Fruit fly (Drosophila melanogaster): ENCODE data around the gene MED17.

The MED17 gene

DNA sequence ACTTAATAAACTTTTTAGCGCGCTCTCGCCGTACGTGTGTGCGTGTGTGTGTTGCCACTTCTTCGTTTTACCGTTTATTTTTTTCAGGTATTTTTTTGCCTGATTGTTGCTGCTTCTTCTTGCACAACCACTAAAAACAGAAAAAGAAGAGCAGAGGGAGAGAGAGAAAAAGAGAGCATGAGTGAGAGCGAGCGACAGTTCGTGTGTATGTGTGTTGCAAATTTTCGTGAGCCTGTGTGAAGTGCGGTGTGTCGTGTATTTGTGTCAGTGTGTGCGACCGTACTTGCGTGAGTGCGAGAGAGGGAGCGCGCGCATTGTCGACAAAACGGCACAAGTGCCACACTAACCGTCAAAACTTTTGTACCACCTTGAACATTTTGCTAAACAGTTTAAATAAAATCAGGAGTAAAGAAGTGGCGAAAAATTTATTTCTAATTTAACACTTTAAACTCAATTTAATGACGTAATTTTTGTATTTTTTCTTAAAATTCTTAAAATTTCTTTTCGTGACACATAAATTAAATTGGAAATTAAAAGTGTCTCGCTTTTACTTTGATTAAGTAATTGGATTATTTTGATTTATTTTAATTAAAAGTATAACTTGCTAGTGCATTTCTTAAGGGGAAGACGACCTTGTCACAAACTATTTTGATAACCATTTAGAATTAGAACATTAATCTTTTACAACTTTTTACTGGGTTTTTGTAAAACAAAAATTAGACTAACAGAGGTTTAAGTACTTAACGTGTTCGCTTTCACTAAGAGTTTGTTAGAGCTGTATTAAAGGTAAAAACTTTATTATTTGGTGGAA is 8.3 kb downstream of the MED17 start (continued):
- TF ChIP-seq BEAF-32 (GFP tag; optimal IDR thresholded peaks at IDR 0.05) (peak; percentile 1), sc (optimal IDR thresholded peaks at IDR 0.05) (no peak), sc (GFP tag; optimal IDR thresholded peaks at IDR 0.05) (peak; percentile 6), pb (GFP tag; optimal IDR thresholded peaks at IDR 0.05) (no peak), CG4820 (GFP tag; optimal IDR thresholded peaks at IDR 0.05) (no peak), NK7.1 (GFP tag; optimal IDR thresholded peaks at IDR 0.05) (no peak), unc-4 (GFP tag; IDR thresholded peaks at IDR 0.05; ENCODE audit: partially characterized antibody) (no peak), pnt (GFP tag; optimal IDR thresholded peaks at IDR 0.05) (peak; percentile 23), Pdp1 (GFP tag; optimal IDR thresholded peaks at IDR 0.05) (peak; percentile 28 to 88), odd (GFP tag; optimal IDR thresholded peaks at IDR 0.05) (peak; percentile 74), bigmax (GFP tag; optimal IDR thresholded peaks at IDR 0.05) (no peak), Bteb2 (GFP tag; optimal IDR thresholded peaks at IDR 0.05) (no peak), CG12236 (GFP tag; optimal IDR thresholded peaks at IDR 0.05) (no peak), ftz-f1 (GFP tag; optimal IDR thresholded peaks at IDR 0.05) (no peak), pho (GFP tag; optimal IDR thresholded peaks at IDR 0.05) (peak; percentile 32), tgo (GFP tag; IDR thresholded peaks at IDR 0.05) (no peak), Mes4 (GFP tag; optimal IDR thresholded peaks at IDR 0.05) (no peak), Meics (GFP tag; optimal IDR thresholded peaks at IDR 0.05) (peak; percentile 80), Dip2 (GFP tag; IDR thresholded peaks at IDR 0.05) (no peak), hbn (GFP tag; IDR thresholded peaks at IDR 0.05; ENCODE audit: partially characterized antibody) (no peak), Tbp (GFP tag; optimal IDR thresholded peaks at IDR 0.05) (no peak), inv (GFP tag; IDR thresholded peaks at IDR 0.05; ENCODE audit: partially characterized antibody) (no peak), Nf-YA (GFP tag; IDR thresholded peaks at IDR 0.05) (no peak), bowl (GFP tag; IDR thresholded peaks at IDR 0.05) (no peak), pfk (GFP tag; optimal IDR thresholded peaks at IDR 0.05) (no peak), CG13296 (GFP tag; optimal IDR thresholded peaks at IDR 0.05) (peak; percentile 39), HLH54F (GFP tag; optimal IDR thresholded peaks at IDR 0.05) (no peak), Dad (GFP tag; optimal IDR thresholded peaks at IDR 0.05) (no peak), Hr78 (GFP tag; optimal IDR thresholded peaks at IDR 0.05) (peak in 1 of 2 experiments; percentile 10), CG13894 (tag; optimal IDR thresholded peaks at IDR 0.05) (no peak), amos (GFP tag; IDR thresholded peaks at IDR 0.05; ENCODE audit: partially characterized antibody) (no peak), CG7745 (tag; optimal IDR thresholded peaks at IDR 0.05) (peak; percentile 26), CG7963 (GFP tag; IDR thresholded peaks at IDR 0.05; ENCODE audit: partially characterized antibody) (no peak), usp (GFP tag; optimal IDR thresholded peaks at IDR 0.05) (no peak), ab (GFP tag; optimal IDR thresholded peaks at IDR 0.05) (no peak), tio (GFP tag; optimal IDR thresholded peaks at IDR 0.05) (peak; percentile 79), ro (GFP tag; IDR thresholded peaks at IDR 0.05) (no peak), Ssrp (tag; optimal IDR thresholded peaks at IDR 0.05) (peak; percentile 70), Deaf1 (tag; optimal IDR thresholded peaks at IDR 0.05) (peak; percentile 58), sima (GFP tag; optimal IDR thresholded peaks at IDR 0.05) (no peak), Bdp1 (GFP tag; optimal IDR thresholded peaks at IDR 0.05) (no peak), CG12744 (GFP tag; optimal IDR thresholded peaks at IDR 0.05) (no peak), Antp (GFP tag; optimal IDR thresholded peaks at IDR 0.05) (no peak), CG6791 (GFP tag; IDR thresholded peaks at IDR 0.05; ENCODE audit: partially characterized antibody) (no peak), bbx (GFP tag; IDR thresholded peaks at IDR 0.05; ENCODE audit: partially characterized antibody) (no peak), Chrac-16 (GFP tag; optimal IDR thresholded peaks at IDR 0.05) (peak; percentile 30), bab2 (GFP tag; optimal IDR thresholded peaks at IDR 0.05) (peak; percentile 62), nom (GFP tag; optimal IDR thresholded peaks at IDR 0.05) (peak; percentile 97), otp (GFP tag; IDR thresholded peaks at IDR 0.05) (no peak), dysf (GFP tag; IDR thresholded peaks at IDR 0.05) (no peak)
